Fruit fly (Drosophila melanogaster) whole organism, embryonic: ENCODE data around the gene ppk13.

Experiments
- ATbp ChIP-seq: fragments of 200-800 bp; sonication (Bioruptor generic); optimal IDR thresholded peaks from 2 replicates; lab custom pipeline; 2017; ENCODE audit warnings: missing biosample characterization, mild to moderate bottlenecking, missing genetic modification characterization, missing genetic modification reagents
- Bgb ChIP-seq: fragments of 200-800 bp; sonication (Bioruptor generic); IDR thresholded peaks from 2 replicates; pipeline ENCODE4 v1.3.6; 2022; ENCODE audit warnings: missing biosample characterization, missing genetic modification characterization; ENCODE audit not compliant: partially characterized antibody
- C15 ChIP-seq: fragments of 200-800 bp; sonication (Bioruptor generic); IDR thresholded peaks from 3 replicates; pipeline ENCODE4 v1.3.6; 2022; ENCODE audit warnings: missing biosample characterization, missing genetic modification characterization
- CG12659 ChIP-seq: fragments of 200-800 bp; sonication (Bioruptor generic); optimal IDR thresholded peaks from 3 replicates; lab custom pipeline; 2017; ENCODE audit warnings: mild to moderate bottlenecking, missing biosample characterization, missing genetic modification reagents, missing genetic modification characterization
- CG12942 ChIP-seq: fragments of 200-800 bp; sonication (Bioruptor generic); optimal IDR thresholded peaks from 3 replicates; lab custom pipeline; 2016; ENCODE audit warnings: missing biosample characterization, missing genetic modification characterization
- CG16863 ChIP-seq: fragments of 200-800 bp; sonication (Bioruptor generic); optimal IDR thresholded peaks from 3 replicates; lab custom pipeline; 2016; ENCODE audit warnings: missing biosample characterization, missing genetic modification characterization
- CG18764 ChIP-seq: fragments of 200-800 bp; sonication (Bioruptor generic); optimal IDR thresholded peaks from 3 replicates; lab custom pipeline; 2016; ENCODE audit warnings: missing biosample characterization, missing genetic modification characterization
- CG30020 ChIP-seq: fragments of 200-800 bp; optimal IDR thresholded peaks from 2 replicates; lab custom pipeline; 2019; ENCODE audit warnings: missing biosample characterization, mild to moderate bottlenecking, missing genetic modification characterization, moderate library complexity
- CG32532 ChIP-seq: fragments of 200-800 bp; sonication (Bioruptor generic); IDR thresholded peaks from 2 replicates; pipeline ENCODE4 v1.3.6; 2022; ENCODE audit warnings: missing biosample characterization, missing genetic modification characterization
- CG3995 ChIP-seq: fragments of 200-800 bp; sonication (Bioruptor generic); optimal IDR thresholded peaks from 3 replicates; lab custom pipeline; 2016; ENCODE audit warnings: missing biosample characterization, missing genetic modification characterization
- CG42726 ChIP-seq: fragments of 200-800 bp; sonication (Bioruptor generic); IDR thresholded peaks from 2 replicates; pipeline ENCODE4 v1.3.6; 2022; ENCODE audit warnings: missing biosample characterization, missing genetic modification characterization; ENCODE audit not compliant: partially characterized antibody
- CG43689 ChIP-seq: fragments of 200-800 bp; sonication (Bioruptor generic); IDR thresholded peaks from 2 replicates; pipeline ENCODE4 v1.3.6; 2022; ENCODE audit warnings: missing biosample characterization, missing genetic modification characterization
- CG6791 ChIP-seq: fragments of 200-800 bp; sonication (Bioruptor generic); IDR thresholded peaks from 3 replicates; pipeline ENCODE4 v1.3.6; 2022; ENCODE audit warnings: missing biosample characterization, missing genetic modification characterization; ENCODE audit not compliant: partially characterized antibody
- CG7372 ChIP-seq: fragments of 200-800 bp; sonication (Bioruptor generic); IDR thresholded peaks from 2 replicates; pipeline ENCODE4 v1.3.6; 2022; ENCODE audit warnings: missing biosample characterization, missing genetic modification characterization
- CG7745 ChIP-seq: fragments of 200-800 bp; sonication (Bioruptor generic); optimal IDR thresholded peaks from 2 replicates; lab custom pipeline; 2018; ENCODE audit warnings: missing biosample characterization, mild to moderate bottlenecking, missing genetic modification characterization, moderate library complexity
- CHES-1-like ChIP-seq: fragments of 200-800 bp; sonication (Bioruptor generic); optimal IDR thresholded peaks from 2 replicates; lab custom pipeline; 2016; ENCODE audit warnings: missing biosample characterization, missing genetic modification characterization
- E2f2 ChIP-seq: fragments of 200-800 bp; sonication (Bioruptor generic); IDR thresholded peaks from 2 replicates; pipeline ENCODE4 v1.3.6; 2022; ENCODE audit warnings: missing biosample characterization, missing genetic modification characterization
- Gug ChIP-seq: fragments of 200-800 bp; sonication (Bioruptor generic); IDR thresholded peaks from 4 replicates; pipeline ENCODE4 v1.3.6; 2022; ENCODE audit warnings: missing biosample characterization, missing genetic modification characterization
- Kr ChIP-seq: fragments of 200-800 bp; sonication (Bioruptor generic); optimal IDR thresholded peaks from 2 replicates; lab custom pipeline; 2017; ENCODE audit warnings: missing biosample characterization, mild to moderate bottlenecking, missing genetic modification characterization
- Opbp ChIP-seq: fragments of 200-800 bp; sonication (Bioruptor generic); IDR thresholded peaks from 3 replicates; pipeline ENCODE4 v1.3.6; 2022; ENCODE audit warnings: missing biosample characterization, missing genetic modification characterization; ENCODE audit not compliant: partially characterized antibody
- Rfx ChIP-seq: fragments of 200-800 bp; sonication (Bioruptor generic); IDR thresholded peaks from 2 replicates; pipeline ENCODE4 v1.3.6; 2022; ENCODE audit warnings: missing biosample characterization, missing genetic modification characterization
- Side ChIP-seq: fragments of 200-800 bp; sonication (Bioruptor generic); optimal IDR thresholded peaks from 2 replicates; lab custom pipeline; 2016; ENCODE audit warnings: missing biosample characterization, missing genetic modification characterization
- Sin3A ChIP-seq: fragments of >200 bp; optimal IDR thresholded peaks from 2 replicates; lab custom pipeline; 2018
- Spps ChIP-seq: fragments of 200-800 bp; sonication (Bioruptor generic); optimal IDR thresholded peaks from 2 replicates; lab custom pipeline; 2018; ENCODE audit warnings: missing biosample characterization, mild to moderate bottlenecking, missing genetic modification characterization
- Sry-δ ChIP-seq: fragments of 200-800 bp; sonication (Bioruptor generic); optimal IDR thresholded peaks from 2 replicates; lab custom pipeline; 2016; ENCODE audit warnings: missing biosample characterization, missing genetic modification characterization
- Trl ChIP-seq, 3 experiments: fragments of >200 bp in 2 of 3; fragments of 200-800 bp in 1 of 3; sonication (Bioruptor generic) in 1 of 3; optimal IDR thresholded peaks; 2 replicates in 1 of 3; 3 replicates in 2 of 3; lab custom pipeline; 2016 to 2017; ENCODE audit warnings: missing biosample characterization in 1 of 3, missing genetic modification characterization in 1 of 3
- ash1 ChIP-seq: fragments of 200-800 bp; sonication (Bioruptor generic); optimal IDR thresholded peaks from 2 replicates; lab custom pipeline; 2018; ENCODE audit warnings: missing biosample characterization, mild to moderate bottlenecking, missing genetic modification characterization
- cad ChIP-seq: fragments of >200 bp; optimal IDR thresholded peaks from 2 replicates; lab custom pipeline; 2017; ENCODE audit warnings: missing biosample characterization, missing genetic modification characterization
- chinmo ChIP-seq: fragments of 200-800 bp; sonication (Bioruptor generic); IDR thresholded peaks from 4 replicates; pipeline ENCODE4 v1.3.6; 2022; ENCODE audit warnings: missing biosample characterization, missing genetic modification characterization; ENCODE audit not compliant: partially characterized antibody
- ci ChIP-seq: fragments of 200-800 bp; sonication (Bioruptor generic); IDR thresholded peaks from 3 replicates; pipeline ENCODE4 v1.3.6; 2022; ENCODE audit warnings: missing biosample characterization, missing genetic modification characterization
- dati ChIP-seq: fragments of 200-800 bp; sonication (Bioruptor generic); IDR thresholded peaks from 2 replicates; pipeline ENCODE4 v1.3.6; 2022; ENCODE audit warnings: missing biosample characterization, missing genetic modification characterization
- dpn ChIP-seq, 2 experiments: fragments of 200-800 bp; sonication (Bioruptor generic); optimal IDR thresholded peaks; 3 replicates each; lab custom pipeline; 2016; ENCODE audit warnings: missing biosample characterization in 2 of 2, missing genetic modification characterization in 2 of 2
- eve ChIP-seq, 2 experiments: fragments of >200 bp; optimal IDR thresholded peaks; 2 replicates each; lab custom pipeline; 2017; ENCODE audit warnings: missing biosample characterization in 2 of 2, missing genetic modification characterization in 2 of 2
- fd64A ChIP-seq: fragments of 200-800 bp; sonication (Bioruptor generic); optimal IDR thresholded peaks from 3 replicates; lab custom pipeline; 2018; ENCODE audit warnings: missing biosample characterization, mild to moderate bottlenecking, missing genetic modification characterization
- gsb-n ChIP-seq: fragments of 200-800 bp; sonication (Bioruptor generic); optimal IDR thresholded peaks from 3 replicates; lab custom pipeline; 2018; ENCODE audit warnings: missing biosample characterization, mild to moderate bottlenecking, missing genetic modification characterization
- hbn ChIP-seq: fragments of 200-800 bp; sonication (Bioruptor generic); IDR thresholded peaks from 2 replicates; pipeline ENCODE4 v1.3.6; 2022; ENCODE audit warnings: missing biosample characterization, missing genetic modification characterization; ENCODE audit not compliant: partially characterized antibody
- hkb ChIP-seq, 2 experiments: fragments of 200-800 bp in 1 of 2; fragments of >200 bp in 1 of 2; sonication (Bioruptor generic) in 1 of 2; IDR thresholded peaks in 1 of 2; optimal IDR thresholded peaks in 1 of 2; 2 replicates each; pipeline versions ENCODE4 v1.3.6 to Lab custom; 2017 to 2022; ENCODE audit warnings: missing biosample characterization in 1 of 2, missing genetic modification characterization in 1 of 2
- insv ChIP-seq, 2 experiments: fragments of 200-800 bp; sonication (Bioruptor generic); optimal IDR thresholded peaks; 3 replicates each; lab custom pipeline; 2016 to 2018; ENCODE audit warnings: missing biosample characterization in 2 of 2, missing genetic modification characterization in 2 of 2
- phol ChIP-seq: fragments of 200-800 bp; sonication (Bioruptor generic); optimal IDR thresholded peaks from 3 replicates; lab custom pipeline; 2018; ENCODE audit warnings: missing biosample characterization, mild to moderate bottlenecking, missing genetic modification characterization, moderate library complexity
- pita ChIP-seq: fragments of 200-800 bp; sonication (Bioruptor generic); optimal IDR thresholded peaks from 2 replicates; lab custom pipeline; 2017; ENCODE audit warnings: missing biosample characterization, mild to moderate bottlenecking, missing genetic modification characterization
- pnt ChIP-seq: fragments of 200-800 bp; sonication (Bioruptor generic); optimal IDR thresholded peaks from 3 replicates; lab custom pipeline; 2016; ENCODE audit warnings: missing biosample characterization, missing genetic modification characterization
- sens ChIP-seq: fragments of 200-800 bp; sonication (Bioruptor generic); peaks from one replicate; lab custom pipeline; 2016; ENCODE audit warnings: missing biosample characterization, missing genetic modification characterization
- sima ChIP-seq: fragments of 200-800 bp; sonication (Bioruptor generic); optimal IDR thresholded peaks from 2 replicates; lab custom pipeline; 2016; ENCODE audit warnings: missing biosample characterization, missing genetic modification characterization
- ssp ChIP-seq: fragments of 200-800 bp; sonication (Bioruptor generic); IDR thresholded peaks from 2 replicates; pipeline ENCODE4 v1.3.6; 2022; ENCODE audit warnings: missing biosample characterization, missing genetic modification characterization
- vvl ChIP-seq: fragments of 200-800 bp; sonication (Bioruptor generic); IDR thresholded peaks from 2 replicates; pipeline ENCODE4 v1.3.6; 2022; ENCODE audit warnings: missing biosample characterization, missing genetic modification characterization
- wdn ChIP-seq: fragments of 200-800 bp; sonication (Bioruptor generic); IDR thresholded peaks from 2 replicates; pipeline ENCODE4 v1.3.6; 2022; ENCODE audit warnings: missing biosample characterization, missing genetic modification characterization
- zen2 ChIP-seq: fragments of 200-800 bp; sonication (Bioruptor generic); IDR thresholded peaks from 3 replicates; pipeline ENCODE4 v1.3.6; 2022; ENCODE audit warnings: missing biosample characterization, missing genetic modification characterization; ENCODE audit not compliant: partially characterized antibody
- zfh1 ChIP-seq: fragments of 200-800 bp; sonication (Bioruptor generic); IDR thresholded peaks from 3 replicates; pipeline ENCODE4 v1.3.6; 2022; ENCODE audit warnings: missing biosample characterization, missing genetic modification characterization

Gene ppk13

DNA sequence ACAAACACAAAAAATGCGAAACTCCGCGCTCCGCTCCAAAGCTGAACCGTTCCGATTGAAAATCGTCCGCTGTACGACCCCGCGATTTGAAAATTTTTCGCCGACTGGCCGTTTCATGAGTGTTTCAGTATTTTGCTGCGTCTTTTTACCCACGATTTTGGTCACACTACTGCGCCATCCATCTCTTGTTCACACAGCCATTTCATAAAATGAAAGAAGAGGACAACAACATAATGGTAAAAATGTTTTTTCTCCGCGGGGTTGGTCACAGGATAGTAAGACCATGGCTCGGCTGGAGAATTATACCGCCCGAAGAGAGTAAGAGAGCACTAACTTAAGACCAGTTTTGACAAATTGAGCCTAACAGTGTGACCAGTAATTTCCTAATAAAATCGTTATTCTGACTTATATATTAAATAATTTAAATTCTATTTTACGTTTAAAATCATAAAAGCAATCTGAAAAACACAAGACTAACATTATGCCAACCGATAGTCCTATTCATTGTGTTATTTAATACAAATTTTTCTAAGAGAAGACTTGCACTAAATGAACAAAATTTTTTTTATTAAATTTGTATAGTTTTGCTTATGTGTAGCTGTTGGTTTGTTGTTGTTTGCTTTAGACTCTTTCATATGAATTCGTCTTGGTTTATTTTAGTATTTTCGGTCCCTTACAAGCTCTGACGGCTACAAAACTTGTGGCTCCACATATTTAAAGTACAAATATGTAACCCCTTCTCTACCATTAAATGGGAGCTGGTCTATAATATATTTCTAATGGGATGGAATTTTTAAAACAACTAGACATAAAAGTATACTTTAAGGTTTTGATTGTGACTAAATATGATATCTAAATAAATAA is 36.4 kb downstream of the ppk13 start, which contains the start of gene CG42238 (continued):
- TF ChIP-seq CG18764 (GFP tag; lab: Kevin White, UChicago) (no peak), CG16863 (GFP tag; lab: Kevin White, UChicago) (no peak), vvl (GFP tag; lab: Robert Waterston, UW) (peak; percentile 61), CG12659 (GFP tag; lab: Kevin White, UChicago) (peak; percentile 46), pita (GFP tag; lab: Kevin White, UChicago) (no peak), CG7745 (tag; lab: Kevin White, UChicago) (no peak), eve (GFP tag; optimal IDR thresholded peaks at IDR 0.05; lab: Kevin White, UChicago) (no peak), Sin3A (lab: Kevin White, UChicago) (peak; percentile 40), ssp (GFP tag; lab: Robert Waterston, UW) (no peak), wdn (GFP tag; lab: Robert Waterston, UW) (no peak), sens (GFP tag; lab: Kevin White, UChicago) (peak; percentile 81), hkb (optimal IDR thresholded peaks at IDR 0.05; lab: Kevin White, UChicago) (no peak), hkb (GFP tag; IDR thresholded peaks at IDR 0.05; lab: Robert Waterston, UW) (peak; percentile 3; the same call in 1 of the 2 replicates), sima (GFP tag; lab: Kevin White, UChicago) (no peak), phol (tag; lab: Kevin White, UChicago) (peak; percentile 33), CG7372 (GFP tag; lab: Robert Waterston, UW) (no peak), CG6791 (0 out of 3 replicates have a peak, but pooled peaks have one; percentile 13), Sry-δ (GFP tag; lab: Kevin White, UChicago) (peak; percentile 10), Side (no peak), CHES-1-like (GFP tag; lab: Kevin White, UChicago) (peak; percentile 29), Rfx (GFP tag; lab: Robert Waterston, UW) (peak; percentile 20; the same call in 1 of the 2 replicates), ci (GFP tag; lab: Robert Waterston, UW) (peak; percentile 62; the same call in 2 of the 3 replicates), zen2 (GFP tag; lab: Robert Waterston, UW) (0 out of 3 replicates have a peak, but pooled peaks have one; percentile 16), chinmo (GFP tag; lab: Robert Waterston, UW) (0 out of 4 replicates have a peak, but pooled peaks have one; percentile 38), Trl (optimal IDR thresholded peaks at IDR 0.05; lab: Kevin White, UChicago) (peak; percentile 50 to 59), Trl (GFP tag; optimal IDR thresholded peaks at IDR 0.05; lab: Kevin White, UChicago) (no peak), CG12942 (GFP tag; lab: Kevin White, UChicago) (no peak), CG43689 (GFP tag; lab: Robert Waterston, UW) (no peak), insv (GFP tag; optimal IDR thresholded peaks at IDR 0.05; lab: Kevin White, UChicago) (no peak), gsb-n (tag; lab: Kevin White, UChicago) (peak; percentile 15), zfh1 (peak; percentile 27; the same call in 1 of the 3 replicates), Spps (tag; lab: Kevin White, UChicago) (no peak), cad (GFP tag; lab: Kevin White, UChicago) (peak; percentile 9), C15 (GFP tag; lab: Robert Waterston, UW) (no peak), pnt (GFP tag; lab: Kevin White, UChicago) (no peak), Opbp (peak; percentile 57; the same call in 1 of the 3 replicates), Kr (peak; percentile 79), Bgb (GFP tag; lab: Robert Waterston, UW) (peak; percentile 54; the same call in 1 of the 2 replicates), CG42726 (GFP tag; lab: Robert Waterston, UW) (peak; percentile 79), CG30020 (tag; lab: Kevin White, UChicago) (peak; percentile 21), CG32532 (peak; percentile 40; the same call in 1 of the 2 replicates), dpn (GFP tag; optimal IDR thresholded peaks at IDR 0.05; lab: Kevin White, UChicago) (no peak), dati (GFP tag; lab: Robert Waterston, UW) (no peak), CG3995 (peak; percentile 74), hbn (GFP tag; lab: Robert Waterston, UW) (0 out of 2 replicates have a peak, but pooled peaks have one; percentile 31), E2f2 (peak; percentile 73), ATbp (GFP tag; lab: Kevin White, UChicago) (no peak), ash1 (peak; percentile 55), Gug (0 out of 4 replicates have a peak, but pooled peaks have one; percentile 13), fd64A (GFP tag; lab: Kevin White, UChicago) (no peak)
